Worm (Caenorhabditis elegans) whole organism, early embryonic: Measurements from ENCODE around the gene clec-258.

Source experiments
- aly-1 ChIP-seq: sonication (generic microtip); optimal IDR thresholded peaks from 2 replicates; lab custom pipeline; 2016; ENCODE audit warnings: missing genetic modification characterization, missing compliant biosample characterization
- ama-1 ChIP-seq: fragments of 150-350 bp; optimal IDR thresholded peaks from 2 replicates; lab custom pipeline; 2014
- ceh-13 ChIP-seq: fragments of 200-800 bp; sonication (Bioruptor generic); optimal IDR thresholded peaks from 2 replicates; lab custom pipeline; 2018; ENCODE audit warnings: mild to moderate bottlenecking, missing genetic modification characterization, missing compliant biosample characterization
- ets-7 ChIP-seq: sonication (generic microtip); optimal IDR thresholded peaks from 2 replicates; lab custom pipeline; 2016; ENCODE audit warnings: missing genotype, missing genetic modification characterization, missing compliant biosample characterization
- flt-1 ChIP-seq: fragments of 200-800 bp; sonication (Bioruptor generic); IDR thresholded peaks from 2 replicates; pipeline ENCODE4 v1.3.6; 2022; ENCODE audit warnings: missing genetic modification characterization, missing compliant biosample characterization
- hmbx-1 ChIP-seq: sonication (generic microtip); optimal IDR thresholded peaks from 2 replicates; lab custom pipeline; 2016; ENCODE audit warnings: mild to moderate bottlenecking, missing genetic modification characterization, missing compliant biosample characterization
- hmg-4 ChIP-seq: fragments of 200-800 bp; sonication (Bioruptor generic); optimal IDR thresholded peaks from 2 replicates; lab custom pipeline; 2018; ENCODE audit warnings: mild to moderate bottlenecking, missing genetic modification characterization, missing compliant biosample characterization
- scrt-1 ChIP-seq: fragments of 200-800 bp; sonication (Bioruptor generic); IDR thresholded peaks from 2 replicates; pipeline ENCODE4 v1.3.6; 2022; ENCODE audit warnings: missing genetic modification characterization, missing compliant biosample characterization
- tbx-11 ChIP-seq: fragments of 200-800 bp; sonication (Bioruptor generic); IDR thresholded peaks from 2 replicates; pipeline ENCODE4 v1.3.6; 2022; ENCODE audit warnings: missing genetic modification characterization, missing compliant biosample characterization
- tbx-37 ChIP-seq: fragments of 200-800 bp; sonication (Bioruptor generic); conservative IDR thresholded peaks from 2 replicates; pipeline ENCODE4 v1.3.6; 2022; ENCODE audit warnings: missing genetic modification reagents, missing genetic modification characterization, missing compliant biosample characterization
- tra-4 ChIP-seq: sonication (generic microtip); optimal IDR thresholded peaks from 2 replicates; lab custom pipeline; 2017; ENCODE audit warnings: missing genetic modification characterization, missing compliant biosample characterization

DNA sequence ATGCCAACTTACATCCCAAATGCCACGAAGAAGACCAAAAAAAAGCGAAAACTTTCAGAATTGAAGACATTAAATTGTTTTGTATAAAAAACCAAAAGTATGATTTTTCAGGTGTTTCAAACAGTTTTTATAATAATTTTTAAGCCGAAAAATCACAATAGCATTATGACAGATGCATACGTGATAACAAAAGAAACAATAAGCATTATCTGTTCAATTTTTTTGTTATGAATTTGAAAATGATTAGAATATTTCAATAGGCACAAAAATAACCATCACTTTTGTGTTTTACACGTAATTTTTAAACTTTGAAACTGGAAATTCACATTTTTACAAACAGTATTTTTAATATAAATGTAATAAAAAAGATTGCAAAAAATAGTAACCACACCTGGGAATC lies 33.9 kb downstream of the clec-258 start, which contains the start of gene Y116F11B.17:
- TF ChIP-seq ceh-13 (GFP tag; lab: Kevin White, UChicago) (no peak), tbx-37 (GFP tag; lab: Robert Waterston, UW) (no peak), ama-1 (lab: Kevin White, UChicago) (no peak), tbx-11 (GFP tag; lab: Robert Waterston, UW) (no peak), hmg-4 (GFP tag; lab: Kevin White, UChicago) (no peak), aly-1 (no peak), ets-7 (no peak), tra-4 (tag; lab: Kevin White, UChicago) (no peak), flt-1 (GFP tag; lab: Robert Waterston, UW) (no peak), hmbx-1 (tag; lab: Kevin White, UChicago) (no peak), scrt-1 (GFP tag; lab: Robert Waterston, UW) (no peak)
